Fruit fly (Drosophila melanogaster): ENCODE measurements around the gene Mur18B.

- TF ChIP-seq brk (GFP tag; optimal IDR thresholded peaks at IDR 0.05) (no peak), tai (GFP tag; optimal IDR thresholded peaks at IDR 0.05) (no peak), foxo (GFP tag; optimal IDR thresholded peaks at IDR 0.05) (no peak), sv (GFP tag; optimal IDR thresholded peaks at IDR 0.05) (no peak), psq (GFP tag; optimal IDR thresholded peaks at IDR 0.05) (no peak), CG9705 (GFP tag; optimal IDR thresholded peaks at IDR 0.05) (no peak), Hnf4 (GFP tag; optimal IDR thresholded peaks at IDR 0.05) (no peak), N (GFP tag; optimal IDR thresholded peaks at IDR 0.05) (no peak), HLH106 (tag; optimal IDR thresholded peaks at IDR 0.05) (no peak), Sp1 (GFP tag; optimal IDR thresholded peaks at IDR 0.05) (no peak)
Measured at dm6 chrX:19189903-19190302, 23.2 kb upstream of the Mur18B start, which contains the start of gene HP1D3csd.

Measured in whole organism, wandering third instar larva.